Worm (Caenorhabditis elegans) whole organism, young adult: ENCODE measurements around the gene sdz-8.

Experiments used
- B0035.1 ChIP-seq: sonication (generic microtip); optimal IDR thresholded peaks from 2 replicates; lab custom pipeline; 2016; ENCODE audit warnings: missing genetic modification characterization, mild to moderate bottlenecking, missing compliant biosample characterization, missing genotype, missing genetic modification reagents
- B0336.3 ChIP-seq: fragments of 200-800 bp; sonication (Bioruptor generic); IDR thresholded peaks from 2 replicates; pipeline ENCODE4 v1.3.6; 2022; ENCODE audit warnings: missing genetic modification characterization, missing compliant biosample characterization
- C06A6.2 ChIP-seq: fragments of 200-800 bp; sonication (Bioruptor generic); conservative IDR thresholded peaks from 2 replicates; pipeline ENCODE4 v1.3.6; 2022; ENCODE audit warnings: missing genetic modification characterization, missing compliant biosample characterization
- D2030.7 ChIP-seq: fragments of 200-800 bp; sonication (Bioruptor generic); IDR thresholded peaks from 2 replicates; pipeline ENCODE4 v1.3.6; 2022; ENCODE audit warnings: missing genetic modification reagents, missing genetic modification characterization, missing compliant biosample characterization
- F22D6.2 ChIP-seq: sonication (generic microtip); optimal IDR thresholded peaks from 2 replicates; lab custom pipeline; 2016; ENCODE audit warnings: mild to moderate bottlenecking, missing genetic modification characterization, missing compliant biosample characterization
- F49E8.2 ChIP-seq: sonication (generic microtip); optimal IDR thresholded peaks from 3 replicates; lab custom pipeline; 2017; ENCODE audit warnings: missing genetic modification characterization, mild to moderate bottlenecking, missing compliant biosample characterization, antibody characterized with exemption, moderate library complexity; ENCODE audit not compliant: insufficient read depth
- Y56A3A.18 ChIP-seq: fragments of 200-800 bp; sonication (Bioruptor generic); IDR thresholded peaks from 2 replicates; pipeline ENCODE4 v1.3.6; 2022; ENCODE audit warnings: missing genetic modification reagents, missing genetic modification characterization, missing compliant biosample characterization
- Y67H2A.10 ChIP-seq: fragments of 200-800 bp; sonication (Bioruptor generic); conservative IDR thresholded peaks from 2 replicates; pipeline ENCODE4 v1.3.6; 2022; ENCODE audit warnings: missing genetic modification reagents, missing genetic modification characterization, missing compliant biosample characterization
- Y95B8A.8 ChIP-seq: fragments of 200-800 bp; sonication (Bioruptor generic); IDR thresholded peaks from 2 replicates; pipeline ENCODE4 v1.3.6; 2022; ENCODE audit warnings: missing genetic modification reagents, missing genetic modification characterization, missing compliant biosample characterization
- ZK185.1 ChIP-seq: sonication (generic microtip); optimal IDR thresholded peaks from 2 replicates; lab custom pipeline; 2016; ENCODE audit warnings: mild to moderate bottlenecking, missing genetic modification characterization, missing compliant biosample characterization; ENCODE audit not compliant: poor library complexity, severe bottlenecking
- atf-7 ChIP-seq: sonication (generic microtip); optimal IDR thresholded peaks from 2 replicates; lab custom pipeline; 2017; ENCODE audit warnings: mild to moderate bottlenecking, missing genetic modification characterization, missing compliant biosample characterization
- attf-6 ChIP-seq: fragments of 200-800 bp; sonication (Bioruptor generic); IDR thresholded peaks from 2 replicates; pipeline ENCODE4 v1.3.6; 2022; ENCODE audit warnings: missing genetic modification reagents, missing genetic modification characterization, missing compliant biosample characterization
- ccch-3 ChIP-seq: fragments of 200-800 bp; sonication (Bioruptor generic); optimal IDR thresholded peaks from 2 replicates; lab custom pipeline; 2018; ENCODE audit warnings: mild to moderate bottlenecking, missing genetic modification characterization, missing compliant biosample characterization
- ceh-27 ChIP-seq: fragments of 200-800 bp; sonication (Bioruptor generic); optimal IDR thresholded peaks from 2 replicates; lab custom pipeline; 2018; ENCODE audit warnings: mild to moderate bottlenecking, missing genetic modification characterization, moderate library complexity, missing compliant biosample characterization
- egl-44 ChIP-seq: fragments of 200-800 bp; sonication (Bioruptor generic); IDR thresholded peaks from 2 replicates; pipeline ENCODE4 v1.3.6; 2022; ENCODE audit warnings: missing genetic modification reagents, missing genetic modification characterization, missing compliant biosample characterization
- hlh-12 ChIP-seq: sonication (generic microtip); optimal IDR thresholded peaks from 2 replicates; lab custom pipeline; 2016; ENCODE audit warnings: missing genetic modification characterization, missing compliant biosample characterization
- hmg-1.2 ChIP-seq: fragments of 200-800 bp; sonication (Bioruptor generic); IDR thresholded peaks from 2 replicates; pipeline ENCODE4 v1.3.6; 2022; ENCODE audit warnings: missing genetic modification reagents, missing genetic modification characterization, missing compliant biosample characterization
- let-526 ChIP-seq: fragments of 200-800 bp; sonication (Bioruptor generic); IDR thresholded peaks from 2 replicates; pipeline ENCODE4 v1.3.6; 2022; ENCODE audit warnings: missing genetic modification reagents, missing genetic modification characterization, missing compliant biosample characterization
- let-607 ChIP-seq, 2 experiments: fragments of 200-800 bp in 1 of 2; sonication (Bioruptor generic) in 1 of 2; sonication (generic microtip) in 1 of 2; optimal IDR thresholded peaks; 2 replicates each; lab custom pipeline; 2016 to 2018; ENCODE audit warnings: mild to moderate bottlenecking in 2 of 2, missing compliant biosample characterization in 2 of 2, missing genetic modification characterization in 2 of 2, moderate library complexity in 2 of 2, missing genotype in 1 of 2
- lin-40 ChIP-seq: sonication (generic microtip); optimal IDR thresholded peaks from 2 replicates; lab custom pipeline; 2016; ENCODE audit warnings: missing genetic modification characterization, mild to moderate bottlenecking, missing compliant biosample characterization, missing genotype, missing genetic modification reagents
- lin-54 ChIP-seq: fragments of 200-800 bp; sonication (Bioruptor generic); optimal IDR thresholded peaks from 2 replicates; lab custom pipeline; 2018; ENCODE audit warnings: mild to moderate bottlenecking, missing genetic modification characterization, missing compliant biosample characterization
- madf-10 ChIP-seq: sonication (generic microtip); optimal IDR thresholded peaks from 2 replicates; lab custom pipeline; 2016; ENCODE audit warnings: mild to moderate bottlenecking, missing genetic modification characterization, missing compliant biosample characterization
- mxl-1 ChIP-seq: sonication (generic microtip); optimal IDR thresholded peaks from 2 replicates; lab custom pipeline; 2016; ENCODE audit warnings: missing genetic modification characterization, missing compliant biosample characterization
- nfya-2 ChIP-seq: fragments of 200-800 bp; sonication (Bioruptor generic); IDR thresholded peaks from 2 replicates; pipeline ENCODE4 v1.3.6; 2022; ENCODE audit warnings: missing genetic modification reagents, missing genetic modification characterization, missing compliant biosample characterization
- pbrm-1 ChIP-seq: fragments of 200-800 bp; sonication (Bioruptor generic); IDR thresholded peaks from 2 replicates; pipeline ENCODE4 v1.3.6; 2022; ENCODE audit warnings: missing genetic modification reagents, missing genetic modification characterization, missing compliant biosample characterization
- rpc-1 ChIP-seq, 2 experiments: fragments of 150-350 bp in 1 of 2; sonication (generic microtip) in 1 of 2; optimal IDR thresholded peaks; 2 replicates each; lab custom pipeline; 2014 to 2018; ENCODE audit warnings: missing biosample characterization in 1 of 2, missing genetic modification characterization in 1 of 2, missing genetic modification reagents in 1 of 2, missing genotype in 1 of 2
- sdz-38 ChIP-seq: sonication (generic microtip); optimal IDR thresholded peaks from 2 replicates; lab custom pipeline; 2016; ENCODE audit warnings: missing genotype, missing genetic modification characterization, missing compliant biosample characterization
- somi-1 ChIP-seq: fragments of 200-800 bp; sonication (Bioruptor generic); optimal IDR thresholded peaks from 2 replicates; lab custom pipeline; 2018; ENCODE audit warnings: mild to moderate bottlenecking, missing genetic modification characterization, missing compliant biosample characterization
- tbp1 ChIP-seq: fragments of 200-800 bp; sonication (Bioruptor generic); optimal IDR thresholded peaks from 2 replicates; lab custom pipeline; 2018; ENCODE audit warnings: mild to moderate bottlenecking, missing genetic modification characterization, missing compliant biosample characterization
- zfh-2 ChIP-seq: fragments of 200-800 bp; sonication (Bioruptor generic); conservative IDR thresholded peaks from 2 replicates; pipeline ENCODE4 v1.3.6; 2022; ENCODE audit warnings: missing genetic modification reagents, missing genetic modification characterization, missing compliant biosample characterization
- ztf-18 ChIP-seq: sonication (generic microtip); optimal IDR thresholded peaks from 2 replicates; lab custom pipeline; 2016; ENCODE audit warnings: missing genotype, mild to moderate bottlenecking, missing genetic modification characterization, missing compliant biosample characterization
- ztf-26 ChIP-seq: sonication (generic microtip); optimal IDR thresholded peaks from 2 replicates; lab custom pipeline; 2017; ENCODE audit warnings: missing genetic modification characterization, missing compliant biosample characterization

Gene sdz-8

DNA sequence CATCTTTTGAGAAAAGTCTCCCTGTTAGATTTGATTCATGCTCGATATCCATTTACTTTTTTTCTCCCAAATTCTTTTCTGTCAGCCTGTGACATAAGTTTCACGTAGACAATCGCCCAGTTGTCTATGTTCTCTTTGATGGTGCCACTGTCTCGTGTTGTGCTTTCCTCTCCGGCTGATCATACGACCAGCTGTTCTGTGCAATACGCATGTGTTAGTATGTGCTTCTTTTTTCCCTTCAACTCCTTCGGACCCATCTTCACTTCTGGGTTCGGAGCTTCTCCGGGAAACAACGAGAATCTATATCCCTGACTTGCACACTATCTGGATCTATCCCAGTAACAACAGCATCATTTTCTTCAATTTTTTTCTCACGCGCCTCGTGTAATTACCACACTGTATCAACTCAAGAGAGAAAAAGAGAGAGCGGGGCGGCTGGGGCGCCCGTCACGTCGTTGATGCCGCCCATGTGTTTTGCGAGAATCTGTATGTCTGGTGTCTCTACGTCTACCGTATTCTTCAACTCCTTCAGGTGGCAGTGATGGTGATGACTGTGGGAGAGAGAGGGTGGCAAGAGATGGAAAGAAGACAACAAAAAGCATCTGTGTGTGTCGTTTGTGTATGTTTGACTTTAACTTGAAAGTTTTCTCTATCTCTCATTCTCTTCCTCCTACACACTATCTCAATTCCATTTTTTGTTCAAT, 16.0 kb upstream of the sdz-8 start (continued):
- peak; percentile 40 for TF ChIP-seq ZK185.1 (tag; lab: Kevin White, UChicago)
- TF ChIP-seq attf-6 (GFP tag; lab: Robert Waterston, UW), result no peak
- TF ChIP-seq mxl-1 (tag; lab: Kevin White, UChicago), result no peak
- TF ChIP-seq nfya-2 (GFP tag; lab: Robert Waterston, UW), result no peak
- TF ChIP-seq ztf-18, result peak; percentile 37
- 0 out of 2 replicates have a peak, but pooled peaks have one; percentile 57 for TF ChIP-seq egl-44 (GFP tag; lab: Robert Waterston, UW)
- TF ChIP-seq atf-7 (tag; lab: Kevin White, UChicago), result peak; percentile 81
- TF ChIP-seq F22D6.2 (tag; lab: Kevin White, UChicago), result peak; percentile 85
- TF ChIP-seq madf-10 (tag; lab: Kevin White, UChicago), result peak; percentile 55
- TF ChIP-seq let-526 (GFP tag; lab: Robert Waterston, UW), result peak; percentile 26; the same call in 1 of the 2 replicates
- 0 out of 2 replicates have a peak, but pooled peaks have one; percentile 50 for TF ChIP-seq pbrm-1
- TF ChIP-seq Y56A3A.18 (GFP tag; lab: Robert Waterston, UW), result 0 out of 2 replicates have a peak, but pooled peaks have one; percentile 39
- 0 out of 2 replicates have a peak, but pooled peaks have one; percentile 52 for TF ChIP-seq C06A6.2 (GFP tag; lab: Robert Waterston, UW)
- peak; percentile 8 for TF ChIP-seq lin-54 (GFP tag; lab: Kevin White, UChicago)
- no peak for TF ChIP-seq D2030.7 (GFP tag; lab: Robert Waterston, UW)
- TF ChIP-seq B0336.3 (GFP tag; lab: Robert Waterston, UW), result peak; percentile 78

DNA sequence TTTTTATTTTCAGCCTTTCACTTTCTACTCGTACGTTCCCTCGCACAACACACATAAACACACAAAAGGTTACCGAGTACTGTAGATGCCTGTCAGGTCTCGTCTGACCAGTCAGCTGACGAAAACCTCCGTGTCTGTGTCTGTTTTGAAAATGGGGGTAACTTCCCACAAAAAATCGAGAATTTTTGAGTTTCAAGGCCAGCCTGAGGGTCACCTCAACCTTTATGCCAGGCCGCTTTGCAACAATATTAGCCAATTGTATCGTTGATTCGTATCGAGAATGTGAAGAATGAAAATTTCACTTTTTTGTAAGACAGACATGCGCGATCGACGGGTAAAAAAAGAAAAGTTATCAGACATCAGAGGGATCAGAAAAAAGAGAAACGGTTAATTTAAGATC, 15.1 kb upstream of the sdz-8 start:
- TF ChIP-seq ccch-3 (no peak), F49E8.2 (no peak), lin-40 (peak; percentile 56), ztf-26 (peak; percentile 17), somi-1 (no peak), Y95B8A.8 (GFP tag; lab: Robert Waterston, UW) (no peak), hlh-12 (no peak), nfya-2 (GFP tag; lab: Robert Waterston, UW) (no peak), ceh-27 (peak; percentile 68), lin-54 (GFP tag; lab: Kevin White, UChicago) (no peak), Y67H2A.10 (GFP tag; lab: Robert Waterston, UW) (no peak), hmg-1.2 (GFP tag; lab: Robert Waterston, UW) (no peak), sdz-38 (tag; lab: Kevin White, UChicago) (no peak), tbp1 (GFP tag; lab: Kevin White, UChicago) (no peak), let-607 (tag; optimal IDR thresholded peaks at IDR 0.05; lab: Kevin White, UChicago) (no peak)
- TF ChIP-seq, all 124 proteins: peak for 3

DNA sequence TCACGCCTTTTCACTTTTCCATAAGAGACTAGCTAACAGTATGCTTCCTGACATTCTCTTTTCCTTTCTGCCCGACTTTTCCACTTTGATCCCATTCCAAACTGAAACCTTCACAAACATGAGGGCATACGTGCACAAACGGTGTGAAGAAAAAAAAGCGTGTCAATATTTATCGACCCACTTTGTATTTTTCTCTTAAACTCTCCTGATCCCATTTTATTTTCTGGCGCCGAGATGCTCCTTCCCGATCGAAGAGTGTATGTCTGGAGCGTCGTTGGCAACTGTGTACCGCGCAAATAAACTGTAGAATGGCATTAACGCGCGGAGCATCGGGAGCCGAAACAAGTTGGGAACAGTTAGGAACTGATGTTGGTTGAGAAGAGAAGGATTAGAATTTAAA, 13.6 kb upstream of the sdz-8 start:
- TF ChIP-seq rpc-1 (optimal IDR thresholded peaks at IDR 0.05; lab: Kevin White, UChicago) (no peak), rpc-1 (tag; optimal IDR thresholded peaks at IDR 0.05; lab: Kevin White, UChicago) (no peak), lin-40 (no peak), B0035.1 (no peak), zfh-2 (GFP tag; lab: Robert Waterston, UW) (no peak)
